Worm (Caenorhabditis elegans): ENCODE data around the gene C05C8.5.

C05C8.5 gene

DNA sequence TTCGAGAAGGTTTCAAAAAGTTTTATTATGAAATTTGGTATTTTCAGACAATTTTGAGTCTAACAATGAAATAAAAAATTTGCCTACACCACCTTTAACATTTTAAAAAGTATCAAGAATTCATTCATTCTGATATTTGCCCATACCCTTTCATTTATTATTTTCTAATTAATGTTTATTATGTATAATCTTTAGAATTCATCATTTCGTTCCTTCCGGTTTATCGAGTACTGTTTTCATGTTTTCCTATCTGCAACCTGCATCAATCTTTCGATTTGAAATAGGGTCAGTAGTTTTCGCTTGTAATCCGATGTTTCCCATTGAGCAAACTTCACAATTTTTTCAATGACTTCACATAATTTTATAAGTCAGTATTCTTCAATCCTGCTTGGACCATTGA is 34.8 kb upstream of the C05C8.5 start, which contains the start of gene C13A2.6:
Gene C13A2.6, plus strand, starts transcription at position 301 of the 400 bp plus-strand sequence.
- TF ChIP-seq snpc-4 (tag; optimal IDR thresholded peaks at IDR 0.05): no peak
- TF ChIP-seq jun-1 (tag; optimal IDR thresholded peaks at IDR 0.05): no peak
- no peak for TF ChIP-seq lin-39 (tag; optimal IDR thresholded peaks at IDR 0.05)
- no peak for TF ChIP-seq hlh-4 (tag; optimal IDR thresholded peaks at IDR 0.05)
- no peak for TF ChIP-seq unc-62 (GFP tag; optimal IDR thresholded peaks at IDR 0.05)
- TF ChIP-seq nhr-28 (tag; optimal IDR thresholded peaks at IDR 0.05): no peak
- TF ChIP-seq lin-15B (tag; optimal IDR thresholded peaks at IDR 0.05): no peak
- no peak for TF ChIP-seq C04F5.9 (tag; optimal IDR thresholded peaks at IDR 0.05)
- no peak for TF ChIP-seq C34B4.2 (tag; optimal IDR thresholded peaks at IDR 0.05)
- no peak for TF ChIP-seq nhr-19 (GFP tag; conservative IDR thresholded peaks at IDR 0.05)
- TF ChIP-seq ets-5 (GFP tag; IDR thresholded peaks at IDR 0.05): no peak
- no peak for TF ChIP-seq hpl-2 (GFP tag; optimal IDR thresholded peaks at IDR 0.05)
- no peak for TF ChIP-seq nhr-76 (tag; optimal IDR thresholded peaks at IDR 0.05)

ce11 chrV:7266021-7266420 is 31.4 kb upstream of the C05C8.5 start, which contains the start of gene C13A2.7:
Gene C13A2.7 (plus strand): TSS chrV:7266321.
- TF ChIP-seq alr-1 (tag; optimal IDR thresholded peaks at IDR 0.05; ENCODE audit: borderline replicate concordance) (no peak), ama-1 (optimal IDR thresholded peaks at IDR 0.05) (no peak), fkh-10 (GFP tag; optimal IDR thresholded peaks at IDR 0.05) (no peak), lin-35 (GFP tag; optimal IDR thresholded peaks at IDR 0.05) (no peak)

DNA sequence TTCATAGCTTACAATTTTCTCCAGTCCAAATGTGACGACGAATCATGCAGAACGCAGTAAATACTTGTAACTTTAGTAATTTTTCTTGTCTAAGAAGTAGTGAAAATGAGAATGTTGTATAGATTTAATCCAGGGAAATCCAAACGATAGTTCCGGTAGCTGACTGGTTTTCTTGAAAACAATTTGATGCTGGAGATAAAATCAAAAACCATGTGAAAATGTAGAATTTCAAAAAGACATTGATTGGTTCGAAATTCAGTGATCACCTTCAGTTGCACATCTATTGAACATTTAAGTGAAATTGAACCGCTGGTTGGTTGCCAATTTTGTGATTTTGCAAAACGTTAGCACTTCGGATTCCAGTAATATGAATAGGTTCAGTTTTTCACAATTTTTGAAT is 29.4 kb upstream of the C05C8.5 start, which contains the start of gene C13A2.9:
Gene C13A2.9, minus strand, starts transcription at position 101 of the 400 bp plus-strand sequence.
- TF ChIP-seq nhr-12 (tag; optimal IDR thresholded peaks at IDR 0.05) (no peak), fkh-4 (tag; optimal IDR thresholded peaks at IDR 0.05; ENCODE audit: borderline replicate concordance) (no peak), mef-2 (tag; optimal IDR thresholded peaks at IDR 0.05) (no peak), ama-1 (optimal IDR thresholded peaks at IDR 0.05) (no peak), lin-13 (GFP tag; optimal IDR thresholded peaks at IDR 0.05) (no peak), jun-1 (tag; optimal IDR thresholded peaks at IDR 0.05) (no peak), vab-15 (tag; optimal IDR thresholded peaks at IDR 0.05) (no peak), F16B12.6 (tag; optimal IDR thresholded peaks at IDR 0.05) (no peak), unc-98 (GFP tag; IDR thresholded peaks at IDR 0.05) (no peak), xbp-1 (tag; optimal IDR thresholded peaks at IDR 0.05) (no peak), efl-3 (GFP tag; optimal IDR thresholded peaks at IDR 0.05) (no peak), nhr-19 (GFP tag; conservative IDR thresholded peaks at IDR 0.05) (no peak), sup-37 (GFP tag; optimal IDR thresholded peaks at IDR 0.05) (no peak)

DNA sequence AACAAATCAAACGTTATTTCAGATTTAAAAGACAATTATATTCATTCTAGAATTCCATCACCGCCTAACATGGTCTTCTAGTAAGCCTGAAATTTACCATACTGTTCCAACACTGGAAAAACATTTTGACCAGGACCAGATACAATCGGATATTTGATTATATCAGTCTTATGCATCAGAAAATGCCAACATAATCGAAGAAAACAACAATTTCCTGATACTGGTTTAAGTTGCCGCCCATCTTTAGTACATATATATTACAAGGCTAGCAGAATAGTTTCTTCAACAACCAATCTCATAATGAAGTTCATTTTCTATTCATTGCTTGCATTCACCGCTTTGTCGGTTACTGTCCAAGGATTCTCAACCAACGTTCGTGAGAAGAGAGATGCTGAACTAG is 24.3 kb upstream of the C05C8.5 start, which contains the start of gene C13A2.12:
Gene C13A2.12, plus strand, starts transcription at position 301 of the 400 bp plus-strand sequence.
- no peak for TF ChIP-seq hpl-2 (GFP tag; optimal IDR thresholded peaks at IDR 0.05)
- TF ChIP-seq ceh-82 (tag; optimal IDR thresholded peaks at IDR 0.05): no peak
- TF ChIP-seq lin-35 (GFP tag; optimal IDR thresholded peaks at IDR 0.05): no peak
- no peak for TF ChIP-seq pag-3 (tag; optimal IDR thresholded peaks at IDR 0.05; ENCODE audit: borderline replicate concordance, insufficient read depth)
- no peak for TF ChIP-seq ets-5 (GFP tag; IDR thresholded peaks at IDR 0.05)
- no peak for TF ChIP-seq unc-86 (tag; optimal IDR thresholded peaks at IDR 0.05)
- no peak for TF ChIP-seq elt-2 (tag; optimal IDR thresholded peaks at IDR 0.05)
- no peak for TF ChIP-seq unc-30 (tag; optimal IDR thresholded peaks at IDR 0.05)
- no peak for TF ChIP-seq nhr-237 (tag; optimal IDR thresholded peaks at IDR 0.05)
- TF ChIP-seq ces-1 (GFP tag; optimal IDR thresholded peaks at IDR 0.05): no peak
- TF ChIP-seq Y116A8C.19 (tag; optimal IDR thresholded peaks at IDR 0.05; ENCODE audit: borderline replicate concordance): no peak
- no peak for TF ChIP-seq sox-4 (tag; optimal IDR thresholded peaks at IDR 0.05)
- TF ChIP-seq hlh-4 (tag; optimal IDR thresholded peaks at IDR 0.05): no peak
- no peak for TF ChIP-seq nhr-28 (tag; optimal IDR thresholded peaks at IDR 0.05)
- TF ChIP-seq xbp-1 (tag; optimal IDR thresholded peaks at IDR 0.05): no peak

Data from whole organism, L1 larva.